Worm (Caenorhabditis elegans): ENCODE measurements around the gene acp-2.
A peak's percentile ranks its signal among the peaks of the same experiment; 100 is the strongest.

The acp-2 gene

ce11 chrII:8435005-8435404, 3.2 kb upstream of the acp-2 start, which contains the start of gene acp-4:
TSS of gene acp-4 (minus strand) at chrII:8435105.
- no peak for TF ChIP-seq F22D6.2 (tag; optimal IDR thresholded peaks at IDR 0.05)
- no peak for TF ChIP-seq T26A5.8 (tag; optimal IDR thresholded peaks at IDR 0.05)
- TF ChIP-seq akir-1 (GFP tag; optimal IDR thresholded peaks at IDR 0.05): no peak
- no peak for TF ChIP-seq lin-54 (GFP tag; optimal IDR thresholded peaks at IDR 0.05)
- TF ChIP-seq lin-35 (GFP tag; optimal IDR thresholded peaks at IDR 0.05): no peak
- no peak for TF ChIP-seq snpc-3.4 (tag; optimal IDR thresholded peaks at IDR 0.05)
- no peak for TF ChIP-seq bed-1 (GFP tag; IDR thresholded peaks at IDR 0.05)
- no peak for TF ChIP-seq unc-62 (GFP tag; optimal IDR thresholded peaks at IDR 0.05)
- no peak for TF ChIP-seq sptf-2 (GFP tag; optimal IDR thresholded peaks at IDR 0.05)
- TF ChIP-seq F57C9.4 (tag; optimal IDR thresholded peaks at IDR 0.05): no peak
- TF ChIP-seq attf-3 (GFP tag; conservative IDR thresholded peaks at IDR 0.05): no peak
- no peak for TF ChIP-seq sea-2 (GFP tag; IDR thresholded peaks at IDR 0.05)
- no peak for TF ChIP-seq B0261.1 (tag; optimal IDR thresholded peaks at IDR 0.05)
- no peak for TF ChIP-seq bed-2 (GFP tag; IDR thresholded peaks at IDR 0.05)
- no peak for TF ChIP-seq zim-3 (tag; optimal IDR thresholded peaks at IDR 0.05)

DNA sequence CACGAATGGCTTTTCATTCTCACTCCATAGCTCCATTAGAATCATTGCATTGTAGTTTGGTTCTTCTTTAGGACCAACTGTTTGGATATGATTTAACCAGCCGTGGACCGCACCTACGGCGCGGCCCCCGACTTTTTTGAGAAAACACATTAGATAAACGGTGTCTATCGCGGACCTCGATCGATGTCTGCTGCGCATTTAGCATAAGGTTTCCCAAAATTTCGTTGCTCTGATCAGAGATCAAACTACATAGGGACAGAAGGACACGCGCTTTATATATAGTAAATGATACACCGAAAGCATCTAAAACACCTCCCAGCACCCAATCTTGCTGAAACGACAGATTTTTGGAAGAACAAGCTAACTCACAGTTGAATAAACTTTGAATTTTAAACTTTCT, 1.1 kb upstream of the acp-2 start:
- TF ChIP-seq attf-6 (GFP tag; IDR thresholded peaks at IDR 0.05) (0 out of 2 replicates have a peak, but pooled peaks have one; percentile 67), hmg-1.2 (GFP tag; IDR thresholded peaks at IDR 0.05) (peak; percentile 46), pbrm-1 (GFP tag; IDR thresholded peaks at IDR 0.05) (peak; percentile 61), snpc-4 (GFP tag; optimal IDR thresholded peaks at IDR 0.05) (peak; percentile 33), snpc-4 (tag; optimal IDR thresholded peaks at IDR 0.05) (peak in 2 of 4 experiments; percentile 55 to 85), snpc-1.1 (tag; optimal IDR thresholded peaks at IDR 0.05; ENCODE audit: insufficient read depth) (peak; percentile 51)

DNA sequence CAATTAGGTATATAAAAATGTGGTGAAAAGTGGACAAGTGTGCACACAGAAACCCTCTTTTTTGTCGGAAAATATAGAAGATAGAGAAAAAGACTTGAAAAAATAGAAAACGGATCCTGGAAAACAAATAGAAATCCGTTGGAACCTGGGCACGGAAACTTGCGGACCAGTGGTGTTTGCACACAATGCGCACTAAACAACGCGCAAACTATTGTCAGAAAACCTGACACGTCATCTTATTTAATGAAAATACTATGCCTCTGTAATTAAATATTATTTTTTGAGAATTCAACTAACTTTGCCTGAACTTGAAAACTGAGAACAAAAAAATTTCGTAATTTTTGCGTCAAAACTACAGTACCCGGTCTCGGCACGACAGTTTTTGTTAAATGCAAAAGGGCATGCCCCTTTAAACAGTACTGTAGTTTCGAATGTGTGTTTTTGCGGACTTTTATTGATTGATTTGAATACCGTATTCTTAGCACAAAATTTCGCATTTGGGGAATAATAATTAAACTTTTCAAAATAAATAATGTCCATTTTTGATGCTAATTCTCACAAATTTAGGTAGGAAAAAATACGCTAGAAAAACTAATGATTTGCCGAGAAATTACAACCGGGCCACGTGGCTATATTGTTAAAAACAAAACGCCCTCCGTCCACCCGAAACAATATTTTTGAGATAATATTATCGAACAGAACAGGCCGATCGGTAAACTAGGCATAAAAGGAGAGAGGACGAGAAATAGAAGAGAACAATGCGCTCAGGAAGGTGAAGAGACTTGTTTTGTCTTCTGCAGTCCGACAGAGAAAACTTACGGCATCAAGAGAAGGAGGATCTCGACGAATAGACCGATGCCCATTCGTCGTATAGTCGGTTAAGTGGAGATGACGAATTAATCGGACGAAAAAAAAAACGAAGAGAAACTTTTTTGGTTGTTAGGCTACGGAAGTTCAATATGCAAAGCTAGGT, 2.6 kb downstream of the acp-2 start:
- TF ChIP-seq ceh-79 (tag; optimal IDR thresholded peaks at IDR 0.05) (no peak), lsl-1 (GFP tag; optimal IDR thresholded peaks at IDR 0.05) (peak; percentile 98), fkh-3 (tag; optimal IDR thresholded peaks at IDR 0.05) (no peak), let-607 (tag; optimal IDR thresholded peaks at IDR 0.05) (peak; percentile 79 to 85), lsy-27 (tag; optimal IDR thresholded peaks at IDR 0.05; ENCODE audit: borderline replicate concordance, insufficient read depth) (no peak), akir-1 (GFP tag; optimal IDR thresholded peaks at IDR 0.05) (no peak), ets-4 (GFP tag; optimal IDR thresholded peaks at IDR 0.05) (no peak), tbx-9 (tag; optimal IDR thresholded peaks at IDR 0.05; ENCODE audit: borderline replicate concordance) (no peak), egl-44 (GFP tag; IDR thresholded peaks at IDR 0.05) (no peak), hmg-20 (GFP tag; IDR thresholded peaks at IDR 0.05) (no peak), madf-3 (GFP tag; IDR thresholded peaks at IDR 0.05) (no peak), lin-40 (tag; optimal IDR thresholded peaks at IDR 0.05) (no peak), B0035.1 (tag; optimal IDR thresholded peaks at IDR 0.05) (no peak), hlh-12 (tag; optimal IDR thresholded peaks at IDR 0.05) (no peak), F57C9.4 (tag; optimal IDR thresholded peaks at IDR 0.05) (no peak), F55B11.4 (tag; optimal IDR thresholded peaks at IDR 0.05; ENCODE audit: borderline replicate concordance, insufficient read depth) (no peak), nfya-1 (tag; optimal IDR thresholded peaks at IDR 0.05; ENCODE audit: borderline replicate concordance, insufficient read depth) (no peak), aptf-3 (GFP tag; IDR thresholded peaks at IDR 0.05) (no peak), snpc-3.4 (tag; optimal IDR thresholded peaks at IDR 0.05) (peak; percentile 38), B0019.2 (GFP tag; conservative IDR thresholded peaks at IDR 0.05) (peak; percentile 38; the same call in 1 of the 2 replicates), nhr-90 (tag; optimal IDR thresholded peaks at IDR 0.05) (no peak), him-1 (tag; optimal IDR thresholded peaks at IDR 0.05) (no peak), aptf-2 (GFP tag; conservative IDR thresholded peaks at IDR 0.05) (no peak), T26A5.8 (tag; optimal IDR thresholded peaks at IDR 0.05) (no peak), cebp-2 (GFP tag; IDR thresholded peaks at IDR 0.05) (no peak), lin-54 (GFP tag; optimal IDR thresholded peaks at IDR 0.05) (peak; percentile 47), repo-1 (tag; optimal IDR thresholded peaks at IDR 0.05) (no peak)
